5 worm cellular contexts compared by ENCODE assay signal in the genomic region with DNA sequence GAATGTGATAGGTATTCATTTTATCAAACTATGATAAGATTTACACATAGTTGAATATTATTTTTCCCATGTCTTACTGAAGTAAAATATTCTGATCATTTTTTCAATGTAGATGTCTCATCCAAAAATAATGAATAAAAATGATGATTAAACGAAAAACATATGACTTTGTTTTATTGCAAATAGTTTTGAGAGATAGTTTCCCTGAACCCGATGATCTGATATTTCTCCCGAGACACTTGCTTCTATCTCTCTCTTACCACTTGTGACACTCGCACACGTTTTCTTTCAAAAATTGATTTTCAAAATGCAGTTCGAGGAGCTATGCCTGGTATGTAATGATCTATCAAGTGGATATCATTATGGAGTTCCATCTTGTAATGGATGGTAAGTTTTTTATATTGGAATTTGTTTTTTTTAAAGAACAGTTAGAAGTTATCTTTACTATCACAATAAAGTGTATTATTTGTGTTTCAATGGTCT.
TF ChIP-seq lines count a peak whose summit lies in the region.

A gene (plus strand): TSS at position 308 of the 483 bp plus-strand sequence.
A gene (minus strand): TSS at position 433 of the 483 bp plus-strand sequence.

TF ChIP-seq in whole organism, L1 larva, 84 proteins besides CTCF, POLR2A, EP300 and RAD21 (continues in another document):
- TF ChIP-seq nhr-85 (tag; lab: Kevin White, UChicago) (peak; percentile 76), ceh-63 (GFP tag; optimal IDR thresholded peaks at IDR 0.05; lab: Kevin White, UChicago) (no peak), fkh-10 (GFP tag; optimal IDR thresholded peaks at IDR 0.05; lab: Kevin White, UChicago) (no peak), nhr-76 (tag; optimal IDR thresholded peaks at IDR 0.05; lab: Kevin White, UChicago) (no peak), mdl-1 (tag; optimal IDR thresholded peaks at IDR 0.05; lab: Kevin White, UChicago) (no peak), sup-37 (GFP tag; optimal IDR thresholded peaks at IDR 0.05; lab: Kevin White, UChicago) (no peak), ets-5 (GFP tag; IDR thresholded peaks at IDR 0.05; lab: Robert Waterston, UW) (no peak), dpl-1 (GFP tag; optimal IDR thresholded peaks at IDR 0.05; lab: Kevin White, UChicago) (peak in 2 of 3 experiments; percentile 6 to 14), nhr-11 (tag; optimal IDR thresholded peaks at IDR 0.05; lab: Kevin White, UChicago) (no peak), blmp-1 (tag; optimal IDR thresholded peaks at IDR 0.05; lab: Kevin White, UChicago) (peak; percentile 38), unc-30 (tag; optimal IDR thresholded peaks at IDR 0.05; lab: Kevin White, UChicago) (no peak), tbx-2 (tag; optimal IDR thresholded peaks at IDR 0.05; lab: Kevin White, UChicago) (no peak), nhr-237 (tag; optimal IDR thresholded peaks at IDR 0.05; lab: Kevin White, UChicago) (no peak), C16A3.4 (tag; optimal IDR thresholded peaks at IDR 0.05; lab: Kevin White, UChicago) (no peak), snu-23 (GFP tag; optimal IDR thresholded peaks at IDR 0.05; lab: Kevin White, UChicago) (peak; percentile 50), lin-13 (GFP tag; optimal IDR thresholded peaks at IDR 0.05; lab: Kevin White, UChicago) (no peak), unc-130 (tag; optimal IDR thresholded peaks at IDR 0.05; lab: Kevin White, UChicago) (no peak), lin-15B (tag; optimal IDR thresholded peaks at IDR 0.05; lab: Kevin White, UChicago) (no peak)

TF ChIP-seq in whole organism, L2 larva, 48 proteins besides CTCF, POLR2A, EP300 and RAD21:
- peak; percentile 1 for TF ChIP-seq ztf-4 (tag; optimal IDR thresholded peaks at IDR 0.05; lab: Kevin White, UChicago)
- peak; percentile 4 for TF ChIP-seq nhr-21 (tag; optimal IDR thresholded peaks at IDR 0.05; lab: Kevin White, UChicago)
- peak; percentile 41 for TF ChIP-seq nhr-129 (tag; optimal IDR thresholded peaks at IDR 0.05; lab: Kevin White, UChicago)
- peak; percentile 42 for TF ChIP-seq sma-9 (GFP tag; optimal IDR thresholded peaks at IDR 0.05; lab: Kevin White, UChicago)
- TF ChIP-seq sma-9 (tag; optimal IDR thresholded peaks at IDR 0.05; lab: Kevin White, UChicago): no peak
- no peak for TF ChIP-seq nhr-25 (tag; optimal IDR thresholded peaks at IDR 0.05; lab: Kevin White, UChicago)
- no peak for TF ChIP-seq ceh-16 (tag; optimal IDR thresholded peaks at IDR 0.05; lab: Kevin White, UChicago)
- no peak for TF ChIP-seq nhr-11 (tag; optimal IDR thresholded peaks at IDR 0.05; lab: Kevin White, UChicago)
- TF ChIP-seq fos-1 (tag; optimal IDR thresholded peaks at IDR 0.05; lab: Kevin White, UChicago): peak; percentile 6

TF ChIP-seq in whole organism, L3 larva, 47 proteins besides CTCF, POLR2A, EP300 and RAD21:
- TF ChIP-seq pqm-1 (tag; optimal IDR thresholded peaks at IDR 0.05; lab: Kevin White, UChicago) (peak; percentile 11), elt-2 (tag; optimal IDR thresholded peaks at IDR 0.05; lab: Kevin White, UChicago) (peak; percentile 19), mdl-1 (tag; optimal IDR thresholded peaks at IDR 0.05; lab: Kevin White, UChicago) (no peak), skn-1 (tag; optimal IDR thresholded peaks at IDR 0.05; lab: Kevin White, UChicago) (no peak)

TF ChIP-seq in whole organism, L4 larva, 104 proteins besides CTCF, POLR2A, EP300 and RAD21:
- peak; percentile 61 for TF ChIP-seq mxl-3 (GFP tag; optimal IDR thresholded peaks at IDR 0.05; lab: Kevin White, UChicago)
- TF ChIP-seq mdl-1 (tag; optimal IDR thresholded peaks at IDR 0.05; lab: Kevin White, UChicago): peak in 1 of 2 experiments; percentile 53
- TF ChIP-seq hlh-30 (tag; optimal IDR thresholded peaks at IDR 0.05; lab: Kevin White, UChicago; ENCODE audit: insufficient read depth): peak; percentile 73
- TF ChIP-seq lim-7 (GFP tag; IDR thresholded peaks at IDR 0.05; lab: Robert Waterston, UW): no peak
- peak; percentile 22 for TF ChIP-seq nhr-28 (tag; optimal IDR thresholded peaks at IDR 0.05; lab: Kevin White, UChicago)
- no peak for TF ChIP-seq hlh-11 (tag; optimal IDR thresholded peaks at IDR 0.05; lab: Kevin White, UChicago)
- TF ChIP-seq dmd-6 (GFP tag; IDR thresholded peaks at IDR 0.05; lab: Robert Waterston, UW): peak; percentile 32

TF ChIP-seq in whole organism, young adult, 124 proteins besides CTCF, POLR2A, EP300 and RAD21:
- no peak for TF ChIP-seq cebp-1 (GFP tag; IDR thresholded peaks at IDR 0.05; lab: Robert Waterston, UW)
- TF ChIP-seq cebp-1 (tag; optimal IDR thresholded peaks at IDR 0.05; lab: Kevin White, UChicago): no peak
- TF ChIP-seq nhr-80 (tag; optimal IDR thresholded peaks at IDR 0.05; lab: Kevin White, UChicago): peak; percentile 5
TF ChIP-seq in whole organism, young adult: peak in this region for 1.
